Fruit fly (Drosophila melanogaster): ENCODE results near the gene CG42467.

DNA sequence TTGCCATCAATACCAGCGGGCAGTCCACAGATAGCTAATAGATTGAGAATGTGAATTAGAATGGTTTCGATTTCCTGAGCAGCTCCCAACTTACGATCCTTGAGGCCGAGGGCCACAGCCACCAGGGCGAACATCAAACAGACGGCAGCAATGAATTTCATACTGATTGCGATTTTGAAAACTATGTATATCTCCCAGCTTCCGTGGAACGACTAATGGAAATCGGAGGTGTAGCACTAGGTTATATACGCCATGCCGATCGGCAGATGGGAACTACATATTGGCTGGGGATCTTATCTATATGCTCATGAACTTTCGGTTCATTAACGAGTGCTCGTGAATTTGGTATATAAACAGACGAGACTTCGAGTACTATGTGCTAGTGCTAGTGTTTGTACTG is 4.7 kb upstream of the CG42467 start, which contains the start of gene IM33:
- TF ChIP-seq svp (GFP tag), result no peak
- no peak for TF ChIP-seq OdsH (GFP tag; optimal IDR thresholded peaks at IDR 0.05)
